Worm (Caenorhabditis elegans): ENCODE measurements around the gene nspc-17.

nspc-17 gene

ce11 chrX:14489945-14490344 lies 35.0 kb downstream of the nspc-17 start, which contains the start of gene his-24 (continued):
- TF ChIP-seq ceh-48 (tag; optimal IDR thresholded peaks at IDR 0.05) = no peak
- TF ChIP-seq C38D4.7 (GFP tag; optimal IDR thresholded peaks at IDR 0.05) = no peak
- no peak for TF ChIP-seq sox-2 (GFP tag; IDR thresholded peaks at IDR 0.05)
- 0 out of 2 replicates have a peak, but pooled peaks have one; percentile 48 for TF ChIP-seq ceh-45 (GFP tag; IDR thresholded peaks at IDR 0.05)
- no peak for TF ChIP-seq C08G9.2 (tag; optimal IDR thresholded peaks at IDR 0.05)
- peak; percentile 75 for TF ChIP-seq unc-55 (GFP tag; optimal IDR thresholded peaks at IDR 0.05)
- no peak for TF ChIP-seq ceh-6 (GFP tag; optimal IDR thresholded peaks at IDR 0.05)
- TF ChIP-seq K02D7.2 (tag; optimal IDR thresholded peaks at IDR 0.05) = no peak
- no peak for TF ChIP-seq pag-3 (tag; optimal IDR thresholded peaks at IDR 0.05; ENCODE audit: borderline replicate concordance)
- no peak for TF ChIP-seq fax-1 (tag; optimal IDR thresholded peaks at IDR 0.05)
- TF ChIP-seq unc-86 (tag; optimal IDR thresholded peaks at IDR 0.05) = no peak
- TF ChIP-seq ceh-30 (tag; optimal IDR thresholded peaks at IDR 0.05) = no peak
- TF ChIP-seq lin-11 (tag; optimal IDR thresholded peaks at IDR 0.05) = no peak
- no peak for TF ChIP-seq pat-9 (tag; optimal IDR thresholded peaks at IDR 0.05)
- TF ChIP-seq ttx-3 (tag; optimal IDR thresholded peaks at IDR 0.05) = no peak
- TF ChIP-seq ceh-18 (tag; optimal IDR thresholded peaks at IDR 0.05) = peak; percentile 63
- TF ChIP-seq ceh-19 (GFP tag; optimal IDR thresholded peaks at IDR 0.05) = peak; percentile 13
- TF ChIP-seq nhr-11 (tag; optimal IDR thresholded peaks at IDR 0.05) = no peak
- TF ChIP-seq gmeb-2 (tag; optimal IDR thresholded peaks at IDR 0.05) = no peak
- no peak for TF ChIP-seq fkh-10 (GFP tag; optimal IDR thresholded peaks at IDR 0.05)
- TF ChIP-seq madf-2 (tag; optimal IDR thresholded peaks at IDR 0.05) = no peak
- no peak for TF ChIP-seq ahr-1 (tag; optimal IDR thresholded peaks at IDR 0.05)
- TF ChIP-seq pha-2 (tag; optimal IDR thresholded peaks at IDR 0.05) = no peak
- TF ChIP-seq ref-2 (tag; optimal IDR thresholded peaks at IDR 0.05) = peak; percentile 73
- no peak for TF ChIP-seq K09A11.1 (tag; optimal IDR thresholded peaks at IDR 0.05; ENCODE audit: insufficient read depth)
- TF ChIP-seq ceh-24 (tag; optimal IDR thresholded peaks at IDR 0.05) = no peak
- TF ChIP-seq tbx-2 (tag; optimal IDR thresholded peaks at IDR 0.05) = peak; percentile 43
- peak; percentile 67 for TF ChIP-seq ama-1 (optimal IDR thresholded peaks at IDR 0.05)
- peak; percentile 15 for TF ChIP-seq rnt-1 (tag; optimal IDR thresholded peaks at IDR 0.05)
- TF ChIP-seq ceh-14 (tag; optimal IDR thresholded peaks at IDR 0.05) = no peak
- TF ChIP-seq mec-3 (tag; optimal IDR thresholded peaks at IDR 0.05; ENCODE audit: borderline replicate concordance) = no peak
- no peak for TF ChIP-seq pax-1 (tag; optimal IDR thresholded peaks at IDR 0.05)
- peak; percentile 6 for TF ChIP-seq pros-1 (tag; optimal IDR thresholded peaks at IDR 0.05)
- TF ChIP-seq ceh-31 (tag; optimal IDR thresholded peaks at IDR 0.05) = peak; percentile 45

DNA sequence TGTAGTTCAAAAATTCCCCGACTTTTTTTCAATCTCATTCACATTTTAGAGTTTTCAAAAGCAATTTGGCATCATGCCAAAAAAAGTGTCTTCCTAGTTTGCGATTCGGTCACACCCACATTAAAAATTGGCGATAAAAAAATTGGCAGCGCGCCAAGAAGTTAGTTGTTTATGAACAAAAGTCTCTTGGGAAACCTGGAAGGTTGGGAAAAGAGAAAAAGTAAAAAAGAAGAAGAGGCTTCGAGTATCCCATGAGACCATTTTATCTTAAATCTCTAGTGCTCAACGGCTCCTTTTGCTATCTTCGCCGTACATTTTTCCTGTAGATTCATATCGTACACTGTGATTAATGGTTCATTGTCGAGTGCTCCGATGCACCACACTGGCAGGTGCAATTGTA lies 37.1 kb downstream of the nspc-17 start:
- no peak for TF ChIP-seq C38D4.7 (GFP tag; optimal IDR thresholded peaks at IDR 0.05)
- TF ChIP-seq ceh-9 (tag; optimal IDR thresholded peaks at IDR 0.05) = no peak
- no peak for TF ChIP-seq unc-55 (GFP tag; optimal IDR thresholded peaks at IDR 0.05)
- no peak for TF ChIP-seq ceh-18 (tag; optimal IDR thresholded peaks at IDR 0.05)
- no peak for TF ChIP-seq ceh-2 (tag; optimal IDR thresholded peaks at IDR 0.05)
- no peak for TF ChIP-seq odd-2 (tag; optimal IDR thresholded peaks at IDR 0.05)
- no peak for TF ChIP-seq npax-4 (tag; optimal IDR thresholded peaks at IDR 0.05)
- TF ChIP-seq ceh-14 (tag; optimal IDR thresholded peaks at IDR 0.05) = no peak
- no peak for TF ChIP-seq hlh-6 (tag; optimal IDR thresholded peaks at IDR 0.05)
- no peak for TF ChIP-seq tbx-2 (tag; optimal IDR thresholded peaks at IDR 0.05)
- no peak for TF ChIP-seq unc-3 (GFP tag; conservative IDR thresholded peaks at IDR 0.05)
- TF ChIP-seq unc-3 (tag; optimal IDR thresholded peaks at IDR 0.05) = no peak
- no peak for TF ChIP-seq F13H6.1 (tag; optimal IDR thresholded peaks at IDR 0.05)
- TF ChIP-seq nhr-232 (tag; optimal IDR thresholded peaks at IDR 0.05) = no peak
- no peak for TF ChIP-seq hlh-13 (GFP tag; optimal IDR thresholded peaks at IDR 0.05)
- TF ChIP-seq rnt-1 (tag; optimal IDR thresholded peaks at IDR 0.05) = no peak
- TF ChIP-seq ets-4 (tag; optimal IDR thresholded peaks at IDR 0.05) = no peak
- no peak for TF ChIP-seq C08G9.2 (tag; optimal IDR thresholded peaks at IDR 0.05)
- no peak for TF ChIP-seq sox-2 (GFP tag; IDR thresholded peaks at IDR 0.05)
- TF ChIP-seq lin-11 (tag; optimal IDR thresholded peaks at IDR 0.05) = no peak
